Fruit fly (Drosophila melanogaster) whole organism, pupa: ENCODE results near the gene Cyp4ac3.

Experiments
- CG10348 ChIP-seq: fragments of 200-800 bp; sonication (Bioruptor generic); IDR thresholded peaks from 2 replicates; pipeline ENCODE4 v1.3.6; 2022; ENCODE audit warnings: missing biosample characterization, missing genetic modification characterization
- CG12605 ChIP-seq: fragments of 200-800 bp; sonication (Bioruptor generic); IDR thresholded peaks from 2 replicates; pipeline ENCODE4 v1.3.6; 2022; ENCODE audit warnings: missing biosample characterization, missing genetic modification characterization
- CG14655 ChIP-seq: fragments of 200-800 bp; sonication (Bioruptor generic); optimal IDR thresholded peaks from 3 replicates; lab custom pipeline; 2017; ENCODE audit warnings: mild to moderate bottlenecking, missing biosample characterization, missing genetic modification reagents, missing genetic modification characterization
- CG15710 ChIP-seq: fragments of 200-800 bp; sonication (Bioruptor generic); optimal IDR thresholded peaks from 2 replicates; lab custom pipeline; 2018; ENCODE audit warnings: missing biosample characterization, mild to moderate bottlenecking, missing genetic modification characterization, moderate library complexity
- CG17806 ChIP-seq: fragments of 200-800 bp; sonication (Bioruptor generic); optimal IDR thresholded peaks from 2 replicates; lab custom pipeline; 2018; ENCODE audit warnings: missing biosample characterization, mild to moderate bottlenecking, missing genetic modification characterization, moderate library complexity
- Pif1A ChIP-seq: fragments of 200-800 bp; sonication (Bioruptor generic); optimal IDR thresholded peaks from 3 replicates; lab custom pipeline; 2016; ENCODE audit warnings: missing biosample characterization, missing genetic modification characterization
- Snoo ChIP-seq: fragments of 200-800 bp; sonication (Bioruptor generic); optimal IDR thresholded peaks from 3 replicates; lab custom pipeline; 2017; ENCODE audit warnings: missing biosample characterization, mild to moderate bottlenecking, missing genetic modification characterization, inconsistent platforms
- gl ChIP-seq: fragments of 200-800 bp; sonication (Bioruptor generic); optimal IDR thresholded peaks from 2 replicates; lab custom pipeline; 2018; ENCODE audit warnings: missing biosample characterization, mild to moderate bottlenecking, missing genetic modification characterization

DNA sequence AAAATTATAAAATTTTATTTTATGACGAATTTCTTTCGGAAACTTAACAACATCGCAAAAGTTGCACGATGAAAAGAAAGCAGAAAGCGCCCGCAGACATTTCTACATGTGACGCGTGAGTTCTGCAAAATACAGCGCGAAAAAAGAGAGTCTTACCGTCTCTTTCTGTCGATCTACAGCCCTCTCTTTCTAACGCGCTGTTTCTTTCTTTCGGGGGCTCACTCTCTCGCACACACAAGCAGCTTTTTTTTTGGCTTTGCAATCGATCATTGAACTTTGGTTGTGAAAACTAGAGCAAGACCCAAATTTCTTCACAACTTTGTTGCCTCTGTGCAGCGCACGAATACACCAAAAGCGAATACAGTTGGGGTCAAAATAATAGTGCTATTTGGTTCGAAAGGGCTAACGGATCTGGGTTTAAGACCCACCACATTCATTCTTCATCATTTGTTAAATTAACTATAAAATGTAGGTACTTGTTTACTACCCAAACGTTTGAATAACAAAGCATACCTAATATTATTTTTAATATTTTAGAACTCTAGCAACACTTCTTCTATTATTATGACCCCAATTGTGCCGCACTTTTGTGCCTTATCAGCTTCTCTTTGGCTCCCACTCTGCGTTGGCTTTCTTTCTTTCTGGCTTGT is 30.8 kb downstream of the Cyp4ac3 start:
- TF ChIP-seq gl (tag; lab: Kevin White, UChicago) (no peak), Snoo (tag; lab: Kevin White, UChicago) (peak; percentile 78), Pif1A (GFP tag; lab: Kevin White, UChicago) (peak; percentile 73), CG12605 (GFP tag; lab: Robert Waterston, UW) (no peak), CG10348 (GFP tag; lab: Robert Waterston, UW) (no peak), CG15710 (tag; lab: Kevin White, UChicago) (peak; percentile 53), CG14655 (GFP tag; lab: Kevin White, UChicago) (peak; percentile 45), CG17806 (peak; percentile 27)
